Worm (Caenorhabditis elegans): ENCODE data around the gene T06E8.8.
A peak's percentile ranks its signal among the peaks of the same experiment; 100 is the strongest.

The T06E8.8 gene

DNA sequence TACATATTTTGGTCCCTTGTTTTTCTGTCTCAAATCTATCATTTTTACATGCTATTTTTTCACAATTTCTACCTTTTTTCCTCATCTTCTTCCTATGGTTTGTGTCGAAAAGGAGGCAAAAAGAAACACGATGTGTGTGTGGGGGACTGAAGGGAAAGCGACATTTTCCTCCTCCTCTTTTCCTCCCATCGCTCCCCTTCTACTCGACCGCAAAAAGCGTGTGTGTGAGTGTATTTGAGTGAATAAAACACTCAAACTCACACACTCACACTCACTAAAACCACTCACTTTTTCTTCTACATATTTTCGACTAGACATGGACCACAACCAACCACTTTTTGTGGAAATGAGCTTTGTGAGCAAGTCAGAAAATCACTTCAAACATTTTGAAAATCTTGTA, 2.1 kb upstream of the T06E8.8 start (continued):
- no peak for TF ChIP-seq hlh-4 (tag; optimal IDR thresholded peaks at IDR 0.05)
- no peak for TF ChIP-seq unc-130 (tag; optimal IDR thresholded peaks at IDR 0.05)
- TF ChIP-seq lin-39 (tag; optimal IDR thresholded peaks at IDR 0.05) = no peak
- TF ChIP-seq nhr-237 (tag; optimal IDR thresholded peaks at IDR 0.05) = no peak

DNA sequence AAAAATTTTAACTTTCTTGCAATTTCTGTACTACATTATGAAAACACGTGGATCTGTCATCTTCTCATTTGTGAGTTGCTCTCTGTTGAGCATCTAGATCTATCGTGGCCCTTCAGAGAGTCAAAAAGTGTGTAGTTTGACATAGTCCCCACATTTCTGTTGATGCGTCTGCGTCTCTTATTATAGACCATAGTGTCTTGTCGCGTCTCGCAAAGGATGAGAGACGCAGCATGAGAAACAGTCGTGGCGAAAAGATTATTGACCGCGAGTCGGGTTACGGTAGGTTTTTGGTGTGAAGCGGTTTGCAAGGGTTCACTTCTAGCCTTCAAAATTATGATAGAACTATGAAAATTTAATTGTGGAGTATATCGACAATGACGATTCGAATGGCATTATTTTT, 1.3 kb upstream of the T06E8.8 start:
- TF ChIP-seq Y116A8C.19 (tag; optimal IDR thresholded peaks at IDR 0.05; ENCODE audit: borderline replicate concordance) = no peak
- TF ChIP-seq F16B12.6 (tag; optimal IDR thresholded peaks at IDR 0.05) = no peak
- TF ChIP-seq nhr-77 (tag; optimal IDR thresholded peaks at IDR 0.05) = peak; percentile 61
- peak; percentile 71 to 85 for TF ChIP-seq efl-1 (optimal IDR thresholded peaks at IDR 0.05)
- TF ChIP-seq efl-1 (GFP tag; optimal IDR thresholded peaks at IDR 0.05 in 1 of 2) = peak; percentile 21 to 92
- TF ChIP-seq fos-1 (tag; optimal IDR thresholded peaks at IDR 0.05) = peak; percentile 69
- TF ChIP-seq unc-130 (tag; optimal IDR thresholded peaks at IDR 0.05) = peak; percentile 55
- peak; percentile 90 for TF ChIP-seq rnt-1 (tag; optimal IDR thresholded peaks at IDR 0.05)
- peak; percentile 68 for TF ChIP-seq unc-86 (tag; optimal IDR thresholded peaks at IDR 0.05)
- TF ChIP-seq zag-1 (tag; optimal IDR thresholded peaks at IDR 0.05) = no peak
- TF ChIP-seq nhr-47 (tag; optimal IDR thresholded peaks at IDR 0.05) = peak; percentile 80
- TF ChIP-seq snu-23 (GFP tag; optimal IDR thresholded peaks at IDR 0.05) = peak; percentile 81
- peak; percentile 81 for TF ChIP-seq swsn-7 (tag; optimal IDR thresholded peaks at IDR 0.05)
- TF ChIP-seq nhr-90 (tag; optimal IDR thresholded peaks at IDR 0.05; ENCODE audit: poor library complexity) = no peak
- peak; percentile 11 for TF ChIP-seq nhr-11 (tag; optimal IDR thresholded peaks at IDR 0.05)
- peak; percentile 43 for TF ChIP-seq C16A3.4 (tag; optimal IDR thresholded peaks at IDR 0.05)
- TF ChIP-seq blmp-1 (tag; optimal IDR thresholded peaks at IDR 0.05) = peak; percentile 72
- TF ChIP-seq nhr-84 (tag; optimal IDR thresholded peaks at IDR 0.05) = no peak
- TF ChIP-seq egl-27 (tag; optimal IDR thresholded peaks at IDR 0.05) = peak in 1 of 2 experiments; percentile 24
- no peak for TF ChIP-seq C34B4.2 (tag; optimal IDR thresholded peaks at IDR 0.05)
- no peak for TF ChIP-seq mab-9 (GFP tag; IDR thresholded peaks at IDR 0.05)
- peak; percentile 54 for TF ChIP-seq dsc-1 (tag; optimal IDR thresholded peaks at IDR 0.05)
- no peak for TF ChIP-seq nhr-76 (tag; optimal IDR thresholded peaks at IDR 0.05)
- peak; percentile 63 for TF ChIP-seq skn-1 (tag; optimal IDR thresholded peaks at IDR 0.05)
- peak; percentile 57 for TF ChIP-seq lin-13 (GFP tag; optimal IDR thresholded peaks at IDR 0.05)
- TF ChIP-seq elt-3 (tag; optimal IDR thresholded peaks at IDR 0.05) = no peak
- TF ChIP-seq mdl-1 (tag; optimal IDR thresholded peaks at IDR 0.05) = peak in 1 of 2 experiments; percentile 68
- peak; percentile 84 for TF ChIP-seq tbx-2 (tag; optimal IDR thresholded peaks at IDR 0.05)
- peak; percentile 86 for TF ChIP-seq nhr-71 (tag; optimal IDR thresholded peaks at IDR 0.05)
- no peak for TF ChIP-seq alr-1 (tag; optimal IDR thresholded peaks at IDR 0.05; ENCODE audit: borderline replicate concordance)
- no peak for TF ChIP-seq fkh-4 (tag; optimal IDR thresholded peaks at IDR 0.05; ENCODE audit: borderline replicate concordance)
- peak; percentile 4 for TF ChIP-seq lir-3 (tag; optimal IDR thresholded peaks at IDR 0.05; ENCODE audit: poor library complexity)
- TF ChIP-seq ets-5 (GFP tag; IDR thresholded peaks at IDR 0.05) = no peak
- peak; percentile 45 for TF ChIP-seq egl-13 (tag; optimal IDR thresholded peaks at IDR 0.05)
- TF ChIP-seq sptf-1 (tag; optimal IDR thresholded peaks at IDR 0.05) = no peak
- peak; percentile 25 for TF ChIP-seq lin-39 (tag; optimal IDR thresholded peaks at IDR 0.05)
- peak; percentile 17 for TF ChIP-seq elt-2 (tag; optimal IDR thresholded peaks at IDR 0.05)
- peak; percentile 5 for TF ChIP-seq fkh-8 (tag; optimal IDR thresholded peaks at IDR 0.05)
- no peak for TF ChIP-seq nhr-28 (tag; optimal IDR thresholded peaks at IDR 0.05)
- peak; percentile 89 for TF ChIP-seq lin-14 (GFP tag; optimal IDR thresholded peaks at IDR 0.05)
- TF ChIP-seq jun-1 (tag; optimal IDR thresholded peaks at IDR 0.05) = peak; percentile 67
- peak; percentile 58 for TF ChIP-seq mep-1 (tag; optimal IDR thresholded peaks at IDR 0.05)
- TF ChIP-seq sox-4 (tag; optimal IDR thresholded peaks at IDR 0.05) = no peak
- no peak for TF ChIP-seq ceh-90 (tag; optimal IDR thresholded peaks at IDR 0.05)
- TF ChIP-seq ztf-4 (tag; optimal IDR thresholded peaks at IDR 0.05) = no peak
- TF ChIP-seq lsy-2 (tag; optimal IDR thresholded peaks at IDR 0.05) = peak; percentile 95 to 98
- peak; percentile 28; the same call in 1 of the 2 replicates for TF ChIP-seq isw-1 (GFP tag; IDR thresholded peaks at IDR 0.05)
- TF ChIP-seq nhr-85 (tag) = peak; percentile 87
- peak; percentile 31 for TF ChIP-seq fkh-10 (GFP tag; optimal IDR thresholded peaks at IDR 0.05)
- peak; percentile 57 for TF ChIP-seq grh-1 (GFP tag; IDR thresholded peaks at IDR 0.05)
